Worm (Caenorhabditis elegans) whole organism, L1 larva: Measurements from ENCODE around the gene F26G1.11.

Experiments
- aha-1 ChIP-seq: fragments of 150-350 bp; optimal IDR thresholded peaks from 2 replicates; lab custom pipeline; 2014; ENCODE audit warnings: missing biosample characterization, missing genetic modification characterization
- isw-1 ChIP-seq: fragments of 200-800 bp; sonication (Bioruptor generic); IDR thresholded peaks from 2 replicates; pipeline ENCODE4 v1.3.6; 2022; ENCODE audit warnings: missing genetic modification characterization, missing compliant biosample characterization
- lin-13 ChIP-seq: fragments of 150-350 bp; optimal IDR thresholded peaks from 2 replicates; lab custom pipeline; 2014; ENCODE audit warnings: missing biosample characterization, missing genetic modification reagents, missing genetic modification characterization
- nhr-237 ChIP-seq: fragments of 150-350 bp; optimal IDR thresholded peaks from 2 replicates; lab custom pipeline; 2014; ENCODE audit warnings: missing biosample characterization, missing genetic modification characterization
- zag-1 ChIP-seq: fragments of 150-350 bp; optimal IDR thresholded peaks from 2 replicates; lab custom pipeline; 2014; ENCODE audit warnings: missing biosample characterization, missing genetic modification characterization

ce11 chrII:4755654-4756053, 21.3 kb upstream of the F26G1.11 start:
- TF ChIP-seq aha-1 (tag; lab: Kevin White, UChicago) (no peak), lin-13 (no peak), zag-1 (tag; lab: Kevin White, UChicago) (no peak), isw-1 (no peak), nhr-237 (tag; lab: Kevin White, UChicago) (no peak)
